Worm (Caenorhabditis elegans) whole organism, L3 larva: ENCODE measurements around the gene nspd-2.

Source experiments
- aly-2 ChIP-seq: fragments of 150-350 bp; optimal IDR thresholded peaks from 2 replicates; lab custom pipeline; 2014; ENCODE audit warnings: missing biosample characterization, missing genetic modification characterization
- ama-1 ChIP-seq: fragments of 150-350 bp; optimal IDR thresholded peaks from 2 replicates; lab custom pipeline; 2018
- ceh-28 ChIP-seq: fragments of 150-350 bp; optimal IDR thresholded peaks from 2 replicates; lab custom pipeline; 2014; ENCODE audit warnings: missing biosample characterization, missing genetic modification reagents, missing genetic modification characterization
- egl-27 ChIP-seq: sonication (generic microtip); optimal IDR thresholded peaks from 4 replicates; lab custom pipeline; 2017; ENCODE audit warnings: missing biosample characterization, missing genetic modification reagents, missing genetic modification characterization
- fos-1 ChIP-seq: fragments of 150-350 bp; optimal IDR thresholded peaks from 2 replicates; lab custom pipeline; 2014; ENCODE audit warnings: missing biosample characterization, missing genetic modification characterization
- mdl-1 ChIP-seq: fragments of 150-350 bp; optimal IDR thresholded peaks from 2 replicates; lab custom pipeline; 2014; ENCODE audit warnings: missing biosample characterization, missing genetic modification characterization
- nhr-12 ChIP-seq: fragments of 150-350 bp; optimal IDR thresholded peaks from 2 replicates; lab custom pipeline; 2014; ENCODE audit warnings: missing biosample characterization, missing genetic modification characterization
- sea-2 ChIP-seq: fragments of 150-350 bp; sonication (generic microtip); optimal IDR thresholded peaks from 4 replicates; lab custom pipeline; 2014; ENCODE audit warnings: missing biosample characterization, missing genetic modification reagents, missing genetic modification characterization
- snpc-4 ChIP-seq: fragments of 150-350 bp; optimal IDR thresholded peaks from 2 replicates; lab custom pipeline; 2014; ENCODE audit warnings: missing biosample characterization, missing genetic modification characterization

DNA sequence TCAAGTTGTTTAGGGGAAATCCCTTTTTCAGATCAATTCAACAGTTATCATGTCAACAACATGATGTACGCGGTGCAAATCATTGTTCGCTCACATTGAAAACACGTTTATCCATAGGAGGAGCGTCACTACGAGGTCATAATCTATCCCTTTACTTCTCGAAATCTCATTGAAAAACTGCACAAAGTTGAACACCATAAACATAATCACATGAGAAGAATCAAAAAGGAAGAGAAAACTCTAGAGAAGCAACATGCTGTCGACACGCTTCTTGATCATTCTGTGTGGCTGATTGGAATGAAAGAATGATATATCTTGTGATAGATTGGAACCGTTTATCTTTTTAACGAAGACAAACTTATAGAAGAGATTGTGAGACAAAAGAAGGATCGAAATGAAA, 24.1 kb downstream of the nspd-2 start:
- TF ChIP-seq ama-1 (lab: Kevin White, UChicago): no peak
- no peak for TF ChIP-seq sea-2
- TF ChIP-seq ceh-28 (tag; lab: Kevin White, UChicago): peak; percentile 48
- TF ChIP-seq fos-1 (tag; lab: Kevin White, UChicago): no peak
- TF ChIP-seq aly-2 (tag; lab: Kevin White, UChicago): no peak
- TF ChIP-seq nhr-12 (tag; lab: Kevin White, UChicago): no peak
- TF ChIP-seq mdl-1 (tag; lab: Kevin White, UChicago): peak; percentile 35
- no peak for TF ChIP-seq snpc-4 (tag; lab: Kevin White, UChicago)
- no peak for TF ChIP-seq egl-27 (tag; lab: Kevin White, UChicago)
